Worm (Caenorhabditis elegans) whole organism, L4 larva: ENCODE data around the gene hum-2.

Experiments used
- ceh-44 ChIP-seq: fragments of 200-800 bp; sonication (Bioruptor generic); IDR thresholded peaks from 2 replicates; pipeline ENCODE4 v1.3.6; 2022; ENCODE audit warnings: missing genetic modification reagents, missing genetic modification characterization, missing compliant biosample characterization
- ceh-82 ChIP-seq: sonication (generic microtip); optimal IDR thresholded peaks from 2 replicates; lab custom pipeline; 2017; ENCODE audit warnings: missing biosample characterization, missing genetic modification characterization
- dmd-9 ChIP-seq: fragments of 200-800 bp; sonication (Bioruptor generic); IDR thresholded peaks from 2 replicates; pipeline ENCODE4 v1.3.6; 2022; ENCODE audit warnings: missing genetic modification reagents, missing genetic modification characterization, missing compliant biosample characterization
- fkh-10 ChIP-seq: fragments of 150-350 bp; optimal IDR thresholded peaks from 2 replicates; lab custom pipeline; 2014; ENCODE audit warnings: missing biosample characterization, missing genetic modification reagents, missing genetic modification characterization
- lin-13 ChIP-seq: fragments of 150-350 bp; optimal IDR thresholded peaks from 2 replicates; lab custom pipeline; 2014; ENCODE audit warnings: missing biosample characterization, missing genetic modification reagents, missing genetic modification characterization
- lin-29 ChIP-seq: fragments of 200-800 bp; sonication (Bioruptor generic); IDR thresholded peaks from 2 replicates; pipeline ENCODE4 v1.3.6; 2022; ENCODE audit warnings: missing genetic modification reagents, missing genetic modification characterization, missing compliant biosample characterization
- lsy-2 ChIP-seq, 2 experiments: fragments of 150-350 bp in 1 of 2; sonication (generic microtip) in 1 of 2; optimal IDR thresholded peaks; 2 replicates each; lab custom pipeline; 2014 to 2017; ENCODE audit warnings: missing biosample characterization in 2 of 2, missing genetic modification characterization in 2 of 2
- nhr-25 ChIP-seq: sonication (generic microtip); optimal IDR thresholded peaks from 2 replicates; lab custom pipeline; 2017; ENCODE audit warnings: missing genetic modification characterization, mild to moderate bottlenecking, missing compliant biosample characterization, antibody characterized with exemption, moderate library complexity, borderline replicate concordance; ENCODE audit not compliant: insufficient read depth
- nhr-76 ChIP-seq: fragments of 150-350 bp; optimal IDR thresholded peaks from 2 replicates; lab custom pipeline; 2014; ENCODE audit warnings: missing biosample characterization, missing genetic modification characterization
- pha-4 ChIP-seq, 2 experiments: fragments of 150-350 bp in 1 of 2; fragments of 200-800 bp in 1 of 2; sonication (Bioruptor generic) in 1 of 2; IDR thresholded peaks in 1 of 2; optimal IDR thresholded peaks in 1 of 2; 2 replicates each; pipeline versions ENCODE4 v1.3.6 to Lab custom; 2014 to 2022; ENCODE audit warnings: missing genetic modification characterization in 2 of 2, missing genetic modification reagents in 2 of 2, missing biosample characterization in 1 of 2, missing compliant biosample characterization in 1 of 2
- skn-1 ChIP-seq: fragments of 150-350 bp; optimal IDR thresholded peaks from 2 replicates; lab custom pipeline; 2014; ENCODE audit warnings: missing biosample characterization, missing genetic modification characterization
- snpc-4 ChIP-seq: fragments of 150-350 bp; optimal IDR thresholded peaks from 2 replicates; lab custom pipeline; 2014; ENCODE audit warnings: missing biosample characterization, missing genetic modification characterization
- spr-3 ChIP-seq: fragments of 200-800 bp; sonication (Bioruptor generic); optimal IDR thresholded peaks from 2 replicates; lab custom pipeline; 2018; ENCODE audit warnings: mild to moderate bottlenecking, missing genetic modification characterization, missing compliant biosample characterization

- TF ChIP-seq ceh-44 (GFP tag; lab: Robert Waterston, UW) = no peak
- TF ChIP-seq lsy-2 (tag; optimal IDR thresholded peaks at IDR 0.05; lab: Kevin White, UChicago) = no peak
- TF ChIP-seq nhr-25 = no peak
- TF ChIP-seq pha-4 (GFP tag; IDR thresholded peaks at IDR 0.05; lab: Robert Waterston, UW) = no peak
- no peak for TF ChIP-seq pha-4 (tag; optimal IDR thresholded peaks at IDR 0.05; lab: Kevin White, UChicago)
- no peak for TF ChIP-seq dmd-9 (GFP tag; lab: Robert Waterston, UW)
- TF ChIP-seq ceh-82 (tag; lab: Kevin White, UChicago) = no peak
- TF ChIP-seq fkh-10 (GFP tag; lab: Kevin White, UChicago) = no peak
- no peak for TF ChIP-seq spr-3 (GFP tag; lab: Kevin White, UChicago)
- no peak for TF ChIP-seq skn-1 (tag; lab: Kevin White, UChicago)
- TF ChIP-seq lin-13 (GFP tag; lab: Kevin White, UChicago) = no peak
- TF ChIP-seq lin-29 (GFP tag; lab: Robert Waterston, UW) = no peak
- no peak for TF ChIP-seq snpc-4 (tag; lab: Kevin White, UChicago)
- no peak for TF ChIP-seq nhr-76 (tag; lab: Kevin White, UChicago)
Observed at ce11 chrV:9336462-9336861, 49.5 kb upstream of the hum-2 start, which contains the start of gene coq-6.
